Fruit fly (Drosophila melanogaster): ENCODE results near the gene Peritrophin-15b.

Gene Peritrophin-15b

DNA sequence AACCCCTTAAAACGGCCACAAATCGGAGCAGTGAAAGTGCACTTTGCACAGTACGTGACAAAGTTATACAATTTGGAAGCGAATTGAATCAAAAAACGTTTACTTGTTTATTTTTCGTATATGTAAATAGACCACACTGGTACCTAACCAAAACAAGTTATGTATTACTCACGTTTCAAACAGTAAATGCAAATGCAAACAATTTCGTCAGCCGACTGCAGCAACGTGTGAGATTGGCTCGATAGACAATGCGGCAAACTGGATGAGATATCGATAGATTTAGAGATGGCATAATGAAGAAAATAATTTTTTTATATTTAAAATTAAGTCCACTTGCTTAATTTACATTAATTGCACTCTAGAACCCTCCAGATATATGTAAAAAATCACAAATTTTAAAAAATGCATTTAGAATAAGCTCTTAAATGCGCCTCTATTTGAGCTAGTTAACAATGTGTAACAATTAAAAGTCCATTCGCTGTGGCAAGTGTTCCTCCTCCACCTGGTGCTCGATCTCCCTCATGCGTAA, 13.2 kb downstream of the Peritrophin-15b start, which contains the start of gene AlaRS (continued):
- peak; percentile 32 for TF ChIP-seq net (GFP tag; optimal IDR thresholded peaks at IDR 0.05)
- peak; percentile 29 for TF ChIP-seq CG34406 (GFP tag; optimal IDR thresholded peaks at IDR 0.05)
- TF ChIP-seq dac (GFP tag; optimal IDR thresholded peaks at IDR 0.05), result no peak
- TF ChIP-seq salr (GFP tag; optimal IDR thresholded peaks at IDR 0.05), result peak in 1 of 2 experiments; percentile 19
- TF ChIP-seq Ets96B (tag; optimal IDR thresholded peaks at IDR 0.05), result peak; percentile 1
- no peak for TF ChIP-seq CG11294 (GFP tag; IDR thresholded peaks at IDR 0.05)
- TF ChIP-seq Gug (GFP tag; IDR thresholded peaks at IDR 0.05), result no peak
- TF ChIP-seq CG6792 (GFP tag; optimal IDR thresholded peaks at IDR 0.05), result peak; percentile 16
- peak; percentile 38 for TF ChIP-seq Eip75B (GFP tag; optimal IDR thresholded peaks at IDR 0.05)
- TF ChIP-seq fd85E (GFP tag; optimal IDR thresholded peaks at IDR 0.05), result peak; percentile 9
- peak; percentile 71 for TF ChIP-seq vri (GFP tag; optimal IDR thresholded peaks at IDR 0.05)
- peak; percentile 14 for TF ChIP-seq CG32006 (GFP tag; optimal IDR thresholded peaks at IDR 0.05)
- no peak for TF ChIP-seq fd59A (GFP tag; optimal IDR thresholded peaks at IDR 0.05)
- peak; percentile 39 for TF ChIP-seq achi (GFP tag; optimal IDR thresholded peaks at IDR 0.05)
- peak; percentile 5 for TF ChIP-seq CG6854 (GFP tag; optimal IDR thresholded peaks at IDR 0.05)
- TF ChIP-seq dsx (GFP tag; optimal IDR thresholded peaks at IDR 0.05; ENCODE audit: poor library complexity, severe bottlenecking), result peak; percentile 46
- TF ChIP-seq CG11902 (GFP tag; optimal IDR thresholded peaks at IDR 0.05), result no peak
- no peak for TF ChIP-seq CG6276 (GFP tag; optimal IDR thresholded peaks at IDR 0.05)
- TF ChIP-seq CG8632 (GFP tag; optimal IDR thresholded peaks at IDR 0.05), result peak; percentile 2
- TF ChIP-seq Sox14 (GFP tag; optimal IDR thresholded peaks at IDR 0.05), result peak; percentile 45

DNA sequence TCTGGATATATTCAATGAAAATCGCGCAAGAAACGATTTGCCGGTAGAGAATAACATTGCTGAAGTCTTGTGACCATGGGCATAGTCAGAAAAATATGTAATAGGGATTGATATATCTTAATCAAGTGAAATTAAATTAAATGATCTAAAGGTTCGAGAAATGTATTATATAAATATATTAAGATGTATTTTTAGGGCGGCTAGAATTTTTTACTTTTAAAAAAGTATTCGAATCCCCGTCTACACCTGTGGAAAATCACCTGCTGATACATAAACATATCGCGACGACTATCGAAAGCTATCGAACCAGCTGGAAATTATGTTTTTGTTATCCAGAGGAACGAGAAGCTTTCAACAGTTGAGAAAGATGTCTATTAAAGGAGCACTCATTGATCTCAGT, 18.0 kb downstream of the Peritrophin-15b start, which contains the start of the genes CG13390 and CG17294:
CG13390 (minus strand) TSS at position 81 of the 400 bp plus-strand sequence.
CG17294 (plus strand) TSS at position 319 of the 400 bp plus-strand sequence.
- TF ChIP-seq dac (GFP tag; optimal IDR thresholded peaks at IDR 0.05), result peak; percentile 97
- peak; percentile 99 for TF ChIP-seq CG6276 (GFP tag; optimal IDR thresholded peaks at IDR 0.05)
- peak; percentile 99 to 100 for TF ChIP-seq ss (GFP tag; optimal IDR thresholded peaks at IDR 0.05)
- peak; percentile 98 for TF ChIP-seq Sox14 (GFP tag; optimal IDR thresholded peaks at IDR 0.05)
- peak; percentile 99 for TF ChIP-seq esn (GFP tag; optimal IDR thresholded peaks at IDR 0.05)
- TF ChIP-seq Sox15 (GFP tag; optimal IDR thresholded peaks at IDR 0.05), result peak; percentile 98
- TF ChIP-seq eg (GFP tag; IDR thresholded peaks at IDR 0.05), result peak; percentile 100
- TF ChIP-seq Met (GFP tag; optimal IDR thresholded peaks at IDR 0.05), result peak; percentile 99
- peak; percentile 99 for TF ChIP-seq Hr4 (GFP tag; optimal IDR thresholded peaks at IDR 0.05)
- peak; percentile 100 for TF ChIP-seq CG10669 (GFP tag; optimal IDR thresholded peaks at IDR 0.05)
- TF ChIP-seq CG6854 (GFP tag; optimal IDR thresholded peaks at IDR 0.05), result peak; percentile 99
- TF ChIP-seq achi (GFP tag; optimal IDR thresholded peaks at IDR 0.05), result peak; percentile 99
- peak; percentile 99 for TF ChIP-seq CG32006 (GFP tag; optimal IDR thresholded peaks at IDR 0.05)
- TF ChIP-seq Ets96B (tag; optimal IDR thresholded peaks at IDR 0.05), result peak; percentile 99
- peak; percentile 99 for TF ChIP-seq CG11762 (GFP tag; optimal IDR thresholded peaks at IDR 0.05; ENCODE audit: insufficient read depth)
- TF ChIP-seq fkh (GFP tag; optimal IDR thresholded peaks at IDR 0.05), result peak; percentile 95
- TF ChIP-seq CG6808 (GFP tag; optimal IDR thresholded peaks at IDR 0.05), result peak; percentile 99
- peak; percentile 99 for TF ChIP-seq CG7368 (GFP tag; optimal IDR thresholded peaks at IDR 0.05)
- peak; percentile 99 for TF ChIP-seq spab (GFP tag; optimal IDR thresholded peaks at IDR 0.05)
- peak; percentile 96 for TF ChIP-seq Ets21C (GFP tag; optimal IDR thresholded peaks at IDR 0.05)
- peak; percentile 99 for TF ChIP-seq Eip93F (GFP tag; optimal IDR thresholded peaks at IDR 0.05)
- peak; percentile 100 for TF ChIP-seq svp (GFP tag)
- peak; percentile 99 for TF ChIP-seq dsx (GFP tag; optimal IDR thresholded peaks at IDR 0.05; ENCODE audit: poor library complexity, severe bottlenecking)
- peak; percentile 98 for TF ChIP-seq CG1621 (tag; optimal IDR thresholded peaks at IDR 0.05)
- peak; percentile 99 for TF ChIP-seq cyc (GFP tag; optimal IDR thresholded peaks at IDR 0.05)
- peak; percentile 98 for TF ChIP-seq lz (GFP tag; optimal IDR thresholded peaks at IDR 0.05)
- peak; percentile 100 for TF ChIP-seq CG6163 (GFP tag; IDR thresholded peaks at IDR 0.05)
- TF ChIP-seq CG8119 (GFP tag; IDR thresholded peaks at IDR 0.05), result peak; percentile 100
- TF ChIP-seq CG3919 (GFP tag; optimal IDR thresholded peaks at IDR 0.05), result peak; percentile 100
- TF ChIP-seq OdsH (GFP tag; optimal IDR thresholded peaks at IDR 0.05), result peak; percentile 99
- TF ChIP-seq Lpt (GFP tag; optimal IDR thresholded peaks at IDR 0.05), result peak; percentile 99
- TF ChIP-seq Eip75B (GFP tag; optimal IDR thresholded peaks at IDR 0.05), result peak; percentile 99
- TF ChIP-seq CG6792 (GFP tag; optimal IDR thresholded peaks at IDR 0.05), result peak; percentile 99
- TF ChIP-seq net (GFP tag; optimal IDR thresholded peaks at IDR 0.05), result peak; percentile 99
- peak; percentile 100 for TF ChIP-seq CG15336 (GFP tag; IDR thresholded peaks at IDR 0.05)
- TF ChIP-seq CG11902 (GFP tag; optimal IDR thresholded peaks at IDR 0.05), result peak; percentile 99
- peak; percentile 99 for TF ChIP-seq Smox (GFP tag; optimal IDR thresholded peaks at IDR 0.05)
- peak; percentile 100 for TF ChIP-seq Eip78C (GFP tag)
- peak; percentile 100 for TF ChIP-seq CG10631 (GFP tag; optimal IDR thresholded peaks at IDR 0.05)
- TF ChIP-seq CG4318 (GFP tag; optimal IDR thresholded peaks at IDR 0.05), result peak; percentile 98

Data from whole organism, prepupa.